Worm (Caenorhabditis elegans) whole organism, mixed stage, embryonic: ENCODE measurements around the gene jud-4.

ENCODE experiments used
- M03D4.4 ChIP-seq: sonication (generic microtip); optimal IDR thresholded peaks from 2 replicates; lab custom pipeline; 2017; ENCODE audit warnings: mild to moderate bottlenecking, missing genetic modification characterization, missing compliant biosample characterization
- ceh-43 ChIP-seq: fragments of 200-800 bp; sonication (Bioruptor generic); optimal IDR thresholded peaks from 2 replicates; lab custom pipeline; 2018; ENCODE audit warnings: mild to moderate bottlenecking, missing genetic modification characterization, moderate library complexity, missing compliant biosample characterization
- ceh-83 ChIP-seq: fragments of 200-800 bp; sonication (Bioruptor generic); optimal IDR thresholded peaks from 2 replicates; lab custom pipeline; 2018; ENCODE audit warnings: mild to moderate bottlenecking, missing genetic modification characterization, missing compliant biosample characterization
- ces-1 ChIP-seq: fragments of 150-350 bp; optimal IDR thresholded peaks from 2 replicates; lab custom pipeline; 2014; ENCODE audit warnings: missing biosample characterization, missing genetic modification reagents, missing genetic modification characterization
- elt-3 ChIP-seq: fragments of 150-350 bp; optimal IDR thresholded peaks from 2 replicates; lab custom pipeline; 2014; ENCODE audit warnings: missing biosample characterization, missing genetic modification characterization
- nhr-237 ChIP-seq: fragments of 150-350 bp; optimal IDR thresholded peaks from 2 replicates; lab custom pipeline; 2014; ENCODE audit warnings: missing biosample characterization, missing genetic modification characterization
- nhr-28 ChIP-seq: fragments of 150-350 bp; optimal IDR thresholded peaks from 2 replicates; lab custom pipeline; 2014; ENCODE audit warnings: missing biosample characterization, missing genetic modification characterization
- nhr-76 ChIP-seq: sonication (generic microtip); optimal IDR thresholded peaks from 2 replicates; lab custom pipeline; 2017; ENCODE audit warnings: missing biosample characterization, missing genetic modification characterization
- sem-2 ChIP-seq: fragments of 200-800 bp; sonication (Bioruptor generic); optimal IDR thresholded peaks from 2 replicates; lab custom pipeline; 2018; ENCODE audit warnings: mild to moderate bottlenecking, missing genetic modification characterization, missing compliant biosample characterization
- snpc-4 ChIP-seq: fragments of 150-350 bp; optimal IDR thresholded peaks from 2 replicates; lab custom pipeline; 2014; ENCODE audit warnings: missing biosample characterization, missing genetic modification characterization
- unc-39 ChIP-seq: fragments of 150-350 bp; optimal IDR thresholded peaks from 2 replicates; lab custom pipeline; 2014; ENCODE audit warnings: missing biosample characterization, missing genetic modification characterization
- unc-62 ChIP-seq: fragments of 150-350 bp; optimal IDR thresholded peaks from 2 replicates; lab custom pipeline; 2014; ENCODE audit warnings: missing biosample characterization, missing genetic modification reagents, missing genetic modification characterization
- ztf-11 ChIP-seq: fragments of 150-350 bp; optimal IDR thresholded peaks from 2 replicates; lab custom pipeline; 2014; ENCODE audit warnings: missing biosample characterization, missing genetic modification characterization

- TF ChIP-seq ceh-83 (GFP tag; lab: Kevin White, UChicago) (no peak), unc-39 (tag; lab: Kevin White, UChicago) (no peak), ceh-43 (GFP tag; lab: Kevin White, UChicago) (no peak), unc-62 (GFP tag; lab: Kevin White, UChicago) (no peak), sem-2 (no peak), elt-3 (tag; lab: Kevin White, UChicago) (no peak), M03D4.4 (tag; lab: Kevin White, UChicago) (peak; percentile 43), ces-1 (GFP tag; lab: Kevin White, UChicago) (no peak), nhr-237 (tag; lab: Kevin White, UChicago) (peak; percentile 0), nhr-28 (tag; lab: Kevin White, UChicago) (no peak), snpc-4 (no peak), nhr-76 (tag; lab: Kevin White, UChicago) (no peak), ztf-11 (tag; lab: Kevin White, UChicago) (no peak)
These were observed 6.2 kb upstream of the jud-4 start, which contains the start of gene kin-20 for ce11 chrX:15277714-15278187.
